Fruit fly (Drosophila melanogaster) whole organism, embryonic: Measurements from ENCODE around the gene CG10337.

Experiments used
- Asciz ChIP-seq: fragments of 200-800 bp; sonication (Bioruptor generic); optimal IDR thresholded peaks from 2 replicates; lab custom pipeline; 2017; ENCODE audit warnings: missing biosample characterization, mild to moderate bottlenecking, missing genetic modification characterization, missing genetic modification reagents
- BEAF-32 ChIP-seq: fragments of 200-800 bp; sonication (Bioruptor generic); optimal IDR thresholded peaks from 3 replicates; lab custom pipeline; 2017; ENCODE audit warnings: missing biosample characterization, missing genetic modification characterization, mild to moderate bottlenecking, moderate library complexity, missing genetic modification reagents
- CG10209 ChIP-seq: fragments of 200-800 bp; sonication (Bioruptor generic); optimal IDR thresholded peaks from 3 replicates; lab custom pipeline; 2017; ENCODE audit warnings: missing biosample characterization, mild to moderate bottlenecking, missing genetic modification characterization, missing genetic modification reagents
- CG1024 ChIP-seq: fragments of 200-800 bp; sonication (Bioruptor generic); IDR thresholded peaks from 2 replicates; pipeline ENCODE4 v1.3.6; 2022; ENCODE audit warnings: missing biosample characterization, missing genetic modification characterization
- CG10321 ChIP-seq: fragments of 200-800 bp; sonication (Bioruptor generic); IDR thresholded peaks from 2 replicates; pipeline ENCODE4 v1.3.6; 2022; ENCODE audit warnings: missing biosample characterization, missing genetic modification characterization
- CG11398 ChIP-seq: fragments of 200-800 bp; sonication (Bioruptor generic); optimal IDR thresholded peaks from 2 replicates; lab custom pipeline; 2016; ENCODE audit warnings: missing biosample characterization, missing genetic modification characterization
- CG11723 ChIP-seq: fragments of 200-800 bp; sonication (Bioruptor generic); optimal IDR thresholded peaks from 2 replicates; lab custom pipeline; 2017; ENCODE audit warnings: missing biosample characterization, mild to moderate bottlenecking, missing genetic modification characterization
- CG12155 ChIP-seq: fragments of 200-800 bp; sonication (Bioruptor generic); optimal IDR thresholded peaks from 3 replicates; lab custom pipeline; 2016; ENCODE audit warnings: missing biosample characterization, missing genetic modification characterization
- CG12391 ChIP-seq: fragments of 200-800 bp; sonication (Bioruptor generic); optimal IDR thresholded peaks from 3 replicates; lab custom pipeline; 2018; ENCODE audit warnings: missing biosample characterization, mild to moderate bottlenecking, missing genetic modification characterization, moderate library complexity
- CG12659 ChIP-seq: fragments of 200-800 bp; sonication (Bioruptor generic); optimal IDR thresholded peaks from 3 replicates; lab custom pipeline; 2017; ENCODE audit warnings: mild to moderate bottlenecking, missing biosample characterization, missing genetic modification reagents, missing genetic modification characterization
- CG13894 ChIP-seq: fragments of 200-800 bp; sonication (Bioruptor generic); optimal IDR thresholded peaks from 3 replicates; lab custom pipeline; 2018; ENCODE audit warnings: missing biosample characterization, mild to moderate bottlenecking, missing genetic modification characterization, moderate library complexity
- CG15514 ChIP-seq: fragments of 200-800 bp; sonication (Bioruptor generic); optimal IDR thresholded peaks from 3 replicates; lab custom pipeline; 2017; ENCODE audit warnings: missing biosample characterization, missing genetic modification characterization, mild to moderate bottlenecking, moderate library complexity, missing genetic modification reagents
- CG1602 ChIP-seq: fragments of 200-800 bp; sonication (Bioruptor generic); optimal IDR thresholded peaks from 3 replicates; lab custom pipeline; 2016; ENCODE audit warnings: missing biosample characterization, missing genetic modification characterization
- CG17568 ChIP-seq: fragments of 200-800 bp; sonication (Bioruptor generic); optimal IDR thresholded peaks from 2 replicates; lab custom pipeline; 2018; ENCODE audit warnings: missing biosample characterization, mild to moderate bottlenecking, missing genetic modification characterization, moderate library complexity
- CG18599 ChIP-seq: fragments of 200-800 bp; sonication (Bioruptor generic); optimal IDR thresholded peaks from 3 replicates; lab custom pipeline; 2017; ENCODE audit warnings: missing biosample characterization, missing genetic modification characterization, mild to moderate bottlenecking, moderate library complexity, missing genetic modification reagents
- CG18619 ChIP-seq: fragments of 200-800 bp; sonication (Bioruptor generic); optimal IDR thresholded peaks from 3 replicates; lab custom pipeline; 2017; ENCODE audit warnings: missing biosample characterization, mild to moderate bottlenecking, missing genetic modification characterization
- CG2202 ChIP-seq: fragments of 200-800 bp; sonication (Bioruptor generic); optimal IDR thresholded peaks from 2 replicates; lab custom pipeline; 2018; ENCODE audit warnings: missing biosample characterization, mild to moderate bottlenecking, missing genetic modification characterization
- CG30020 ChIP-seq: fragments of 200-800 bp; optimal IDR thresholded peaks from 2 replicates; lab custom pipeline; 2019; ENCODE audit warnings: missing biosample characterization, mild to moderate bottlenecking, missing genetic modification characterization, moderate library complexity
- CG30431 ChIP-seq: fragments of 200-800 bp; sonication (Bioruptor generic); optimal IDR thresholded peaks from 2 replicates; lab custom pipeline; 2017; ENCODE audit warnings: missing biosample characterization, missing genetic modification characterization
- CG3407 ChIP-seq: fragments of 200-800 bp; sonication (Bioruptor generic); optimal IDR thresholded peaks from 2 replicates; lab custom pipeline; 2018; ENCODE audit warnings: missing biosample characterization, mild to moderate bottlenecking, missing genetic modification characterization
- CG4328 ChIP-seq: fragments of 200-800 bp; sonication (Bioruptor generic); optimal IDR thresholded peaks from 3 replicates; lab custom pipeline; 2017; ENCODE audit warnings: missing biosample characterization, missing genetic modification reagents, missing genetic modification characterization
- CG43689 ChIP-seq: fragments of 200-800 bp; sonication (Bioruptor generic); IDR thresholded peaks from 2 replicates; pipeline ENCODE4 v1.3.6; 2022; ENCODE audit warnings: missing biosample characterization, missing genetic modification characterization
- CG4617 ChIP-seq: fragments of 200-800 bp; sonication (Bioruptor generic); optimal IDR thresholded peaks from 3 replicates; lab custom pipeline; 2016; ENCODE audit warnings: missing biosample characterization, missing genetic modification characterization, borderline replicate concordance
- CG7928 ChIP-seq: fragments of 200-800 bp; sonication (Bioruptor generic); optimal IDR thresholded peaks from 2 replicates; lab custom pipeline; 2017; ENCODE audit warnings: missing biosample characterization, mild to moderate bottlenecking, missing genetic modification characterization
- CG9817 ChIP-seq: fragments of 200-800 bp; sonication (Bioruptor generic); optimal IDR thresholded peaks from 2 replicates; lab custom pipeline; 2018; ENCODE audit warnings: missing biosample characterization, mild to moderate bottlenecking, missing genetic modification characterization, moderate library complexity
- Doc2 ChIP-seq: fragments of 200-800 bp; sonication (Bioruptor generic); IDR thresholded peaks from 2 replicates; pipeline ENCODE4 v1.3.6; 2022; ENCODE audit warnings: missing biosample characterization, missing genetic modification characterization
- E2f2 ChIP-seq: fragments of 200-800 bp; sonication (Bioruptor generic); IDR thresholded peaks from 2 replicates; pipeline ENCODE4 v1.3.6; 2022; ENCODE audit warnings: missing biosample characterization, missing genetic modification characterization
- HmgZ ChIP-seq: fragments of 200-800 bp; sonication (Bioruptor generic); optimal IDR thresholded peaks from 2 replicates; lab custom pipeline; 2018; ENCODE audit warnings: missing biosample characterization, mild to moderate bottlenecking, missing genetic modification characterization
- Lhr ChIP-seq: fragments of 200-800 bp; sonication (Bioruptor generic); optimal IDR thresholded peaks from 3 replicates; lab custom pipeline; 2017; ENCODE audit warnings: mild to moderate bottlenecking, missing biosample characterization, missing genetic modification reagents, missing genetic modification characterization
- NC2α ChIP-seq: fragments of 200-800 bp; sonication (Bioruptor generic); optimal IDR thresholded peaks from 2 replicates; lab custom pipeline; 2016; ENCODE audit warnings: missing biosample characterization, missing genetic modification characterization
- Oli ChIP-seq: fragments of 200-800 bp; sonication (Bioruptor generic); optimal IDR thresholded peaks from 2 replicates; lab custom pipeline; 2018; ENCODE audit warnings: missing biosample characterization, mild to moderate bottlenecking, missing genetic modification characterization, moderate library complexity
- Sry-δ ChIP-seq: fragments of 200-800 bp; sonication (Bioruptor generic); optimal IDR thresholded peaks from 2 replicates; lab custom pipeline; 2016; ENCODE audit warnings: missing biosample characterization, missing genetic modification characterization
- cad ChIP-seq: fragments of >200 bp; optimal IDR thresholded peaks from 2 replicates; lab custom pipeline; 2017; ENCODE audit warnings: missing biosample characterization, missing genetic modification characterization
- cato ChIP-seq: fragments of 200-800 bp; sonication (Bioruptor generic); optimal IDR thresholded peaks from 2 replicates; lab custom pipeline; 2016; ENCODE audit warnings: missing biosample characterization, missing genetic modification characterization, borderline replicate concordance
- chm ChIP-seq: fragments of 200-800 bp; sonication (Bioruptor generic); IDR thresholded peaks from 2 replicates; pipeline ENCODE4 v1.3.6; 2022; ENCODE audit warnings: missing biosample characterization, missing genetic modification characterization
- fu2 ChIP-seq: fragments of 200-800 bp; sonication (Bioruptor generic); optimal IDR thresholded peaks from 2 replicates; lab custom pipeline; 2016; ENCODE audit warnings: missing biosample characterization, missing genetic modification characterization
- gce ChIP-seq: fragments of 200-800 bp; sonication (Bioruptor generic); IDR thresholded peaks from 3 replicates; pipeline ENCODE4 v1.3.6; 2022; ENCODE audit warnings: missing biosample characterization, missing genetic modification characterization
- grn ChIP-seq: fragments of 200-800 bp; sonication (Bioruptor generic); optimal IDR thresholded peaks from 3 replicates; lab custom pipeline; 2017; ENCODE audit warnings: missing biosample characterization, missing genetic modification characterization
- gsb ChIP-seq: fragments of 200-800 bp; sonication (Bioruptor generic); IDR thresholded peaks from 2 replicates; pipeline ENCODE4 v1.3.6; 2022; ENCODE audit warnings: missing biosample characterization, missing genetic modification characterization
- kah ChIP-seq: fragments of 200-800 bp; sonication (Bioruptor generic); optimal IDR thresholded peaks from 2 replicates; lab custom pipeline; 2018; ENCODE audit warnings: missing biosample characterization, mild to moderate bottlenecking, missing genetic modification characterization
- lov ChIP-seq, 2 experiments: fragments of 200-800 bp in 1 of 2; fragments of >200 bp in 1 of 2; sonication (Bioruptor generic) in 1 of 2; IDR thresholded peaks in 1 of 2; optimal IDR thresholded peaks in 1 of 2; 2 replicates in 1 of 2; 3 replicates in 1 of 2; pipeline versions ENCODE4 v1.3.6 to Lab custom; 2017 to 2022; ENCODE audit warnings: missing biosample characterization in 1 of 2, missing genetic modification characterization in 1 of 2
- scrt ChIP-seq: fragments of 200-800 bp; sonication (Bioruptor generic); optimal IDR thresholded peaks from 2 replicates; lab custom pipeline; 2018; ENCODE audit warnings: missing biosample characterization, mild to moderate bottlenecking, missing genetic modification characterization, moderate library complexity
- stc ChIP-seq: fragments of 200-800 bp; sonication (Bioruptor generic); IDR thresholded peaks from 2 replicates; pipeline ENCODE4 v1.3.6; 2022; ENCODE audit warnings: missing biosample characterization, missing genetic modification characterization
- sug ChIP-seq: fragments of 200-800 bp; optimal IDR thresholded peaks from 2 replicates; lab custom pipeline; 2019; ENCODE audit warnings: missing biosample characterization, mild to moderate bottlenecking, missing genetic modification characterization, moderate library complexity
- tgo ChIP-seq: fragments of 200-800 bp; sonication (Bioruptor generic); IDR thresholded peaks from 3 replicates; pipeline ENCODE4 v1.3.6; 2022; ENCODE audit warnings: missing biosample characterization, missing genetic modification characterization
- vfl ChIP-seq: fragments of 200-800 bp; sonication (Bioruptor generic); optimal IDR thresholded peaks from 2 replicates; lab custom pipeline; 2016; ENCODE audit warnings: missing biosample characterization, missing genetic modification characterization
- wdn ChIP-seq: fragments of 200-800 bp; sonication (Bioruptor generic); IDR thresholded peaks from 2 replicates; pipeline ENCODE4 v1.3.6; 2022; ENCODE audit warnings: missing biosample characterization, missing genetic modification characterization
- zfh2 ChIP-seq: fragments of 200-800 bp; sonication (Bioruptor generic); optimal IDR thresholded peaks from 2 replicates; lab custom pipeline; 2016; ENCODE audit warnings: missing biosample characterization, missing genetic modification characterization

CG10337 gene

DNA sequence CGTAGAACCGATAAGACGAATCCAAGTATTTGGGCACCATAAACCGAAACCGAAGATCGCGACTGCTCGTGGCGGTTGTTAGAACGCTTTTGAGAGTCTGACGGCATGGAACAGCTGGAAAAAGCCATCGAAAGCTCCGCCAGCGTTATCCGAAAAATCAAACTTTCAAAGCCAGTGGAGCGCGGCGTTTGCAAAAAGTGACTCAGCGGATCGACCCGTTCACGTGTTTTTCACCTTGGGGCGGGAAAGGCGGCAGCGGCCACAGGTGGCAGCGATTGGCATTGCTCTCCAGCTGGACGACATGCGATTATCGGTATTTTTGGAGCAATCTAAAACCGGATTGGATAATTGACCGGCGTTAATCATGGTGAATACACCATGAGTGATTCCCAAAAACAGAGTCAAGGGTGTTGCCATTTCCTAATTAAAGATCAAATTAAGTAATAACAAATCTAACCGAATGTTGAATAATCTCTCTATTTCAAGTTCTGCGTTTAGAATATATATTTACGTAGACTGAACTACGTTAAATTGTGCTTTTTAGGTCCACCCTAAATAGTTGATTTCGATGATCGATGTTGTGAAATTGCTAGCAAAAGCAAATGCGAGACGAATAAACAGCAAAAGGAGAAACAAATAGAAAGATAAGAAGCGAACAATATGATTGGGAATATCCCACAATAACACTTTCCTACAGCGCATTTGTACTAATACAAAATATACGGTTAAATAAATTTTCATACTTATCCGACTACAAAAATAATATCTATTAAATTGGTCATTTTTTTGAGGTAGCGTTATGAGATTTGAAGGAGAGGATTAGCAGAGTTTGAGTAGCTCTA, at the start of gene CG10337 (continued):
- TF ChIP-seq CG30020 (tag; lab: Kevin White, UChicago) (no peak), NC2α (GFP tag; lab: Kevin White, UChicago) (no peak), CG7928 (no peak), cato (no peak), gsb (no peak; the same call in 1 of the 2 replicates), CG1602 (GFP tag; lab: Kevin White, UChicago) (peak; percentile 6), Sry-δ (GFP tag; lab: Kevin White, UChicago) (peak; percentile 7), vfl (GFP tag; lab: Kevin White, UChicago) (no peak), scrt (GFP tag; lab: Kevin White, UChicago) (peak; percentile 11), CG30431 (GFP tag; lab: Kevin White, UChicago) (no peak), CG17568 (GFP tag; lab: Kevin White, UChicago) (peak; percentile 28), tgo (GFP tag; lab: Robert Waterston, UW) (no peak), CG4617 (peak; percentile 35), grn (peak; percentile 31), CG1024 (GFP tag; lab: Robert Waterston, UW) (no peak), CG13894 (tag; lab: Kevin White, UChicago) (peak; percentile 39), sug (tag; lab: Kevin White, UChicago) (peak; percentile 79), cad (GFP tag; lab: Kevin White, UChicago) (no peak), CG43689 (no peak), lov (optimal IDR thresholded peaks at IDR 0.05; lab: Kevin White, UChicago) (no peak), lov (GFP tag; IDR thresholded peaks at IDR 0.05; lab: Robert Waterston, UW) (no peak), CG3407 (GFP tag; lab: Kevin White, UChicago) (no peak), Oli (tag; lab: Kevin White, UChicago) (no peak), chm (GFP tag; lab: Robert Waterston, UW) (no peak), CG10321 (GFP tag; lab: Robert Waterston, UW) (no peak), CG11723 (GFP tag; lab: Kevin White, UChicago) (peak; percentile 12), CG18599 (GFP tag; lab: Kevin White, UChicago) (peak; percentile 80), BEAF-32 (GFP tag; lab: Kevin White, UChicago) (no peak), CG18619 (GFP tag; lab: Kevin White, UChicago) (peak; percentile 37), CG9817 (tag; lab: Kevin White, UChicago) (no peak), E2f2 (peak; percentile 30; the same call in 1 of the 2 replicates), CG4328 (GFP tag; lab: Kevin White, UChicago) (peak; percentile 17), zfh2 (no peak), CG12391 (tag; lab: Kevin White, UChicago) (peak; percentile 54), wdn (GFP tag; lab: Robert Waterston, UW) (0 out of 2 replicates have a peak, but pooled peaks have one; percentile 39), CG11398 (peak; percentile 31), Asciz (peak; percentile 36), kah (peak; percentile 34), CG2202 (tag; lab: Kevin White, UChicago) (no peak), CG10209 (peak; percentile 38), CG15514 (peak; percentile 53), Lhr (GFP tag; lab: Kevin White, UChicago) (no peak), CG12659 (GFP tag; lab: Kevin White, UChicago) (peak; percentile 68), gce (GFP tag; lab: Robert Waterston, UW) (0 out of 3 replicates have a peak, but pooled peaks have one; percentile 44), stc (GFP tag; lab: Robert Waterston, UW) (no peak), Doc2 (GFP tag; lab: Robert Waterston, UW) (no peak), fu2 (GFP tag; lab: Kevin White, UChicago) (no peak), CG12155 (GFP tag; lab: Kevin White, UChicago) (peak; percentile 16), HmgZ (tag; lab: Kevin White, UChicago) (peak; percentile 18)
